Worm (Caenorhabditis elegans) whole organism, L3 larva: ENCODE data around the gene ugt-65.

ENCODE experiments used
- R02D3.7 ChIP-seq: fragments of 150-350 bp; optimal IDR thresholded peaks from 2 replicates; lab custom pipeline; 2014; ENCODE audit warnings: missing biosample characterization, missing genetic modification characterization
- ceh-16 ChIP-seq: sonication (generic microtip); optimal IDR thresholded peaks from 2 replicates; lab custom pipeline; 2017; ENCODE audit warnings: missing biosample characterization, missing genetic modification characterization
- ceh-9 ChIP-seq: sonication (generic microtip); optimal IDR thresholded peaks from 2 replicates; lab custom pipeline; 2018; ENCODE audit warnings: missing biosample characterization, missing genetic modification characterization
- elt-3 ChIP-seq, 3 experiments: fragments of 150-350 bp in 1 of 3; sonication (generic microtip) in 2 of 3; optimal IDR thresholded peaks; 2 replicates in 2 of 3; 4 replicates in 1 of 3; lab custom pipeline; 2014 to 2017; ENCODE audit warnings: missing biosample characterization in 3 of 3, missing genetic modification characterization in 3 of 3
- jun-1 ChIP-seq: fragments of 150-350 bp; optimal IDR thresholded peaks from 2 replicates; lab custom pipeline; 2014; ENCODE audit warnings: missing biosample characterization, missing genetic modification reagents, missing genetic modification characterization
- nhr-25 ChIP-seq: sonication (generic microtip); optimal IDR thresholded peaks from 2 replicates; lab custom pipeline; 2017; ENCODE audit warnings: missing biosample characterization, missing genetic modification characterization
- pha-4 ChIP-seq: fragments of 150-350 bp; optimal IDR thresholded peaks from 2 replicates; lab custom pipeline; 2014; ENCODE audit warnings: missing biosample characterization, missing genetic modification reagents, missing genetic modification characterization
- skn-1 ChIP-seq: fragments of 150-350 bp; optimal IDR thresholded peaks from 2 replicates; lab custom pipeline; 2014; ENCODE audit warnings: missing biosample characterization, missing genetic modification characterization
- unc-39 ChIP-seq: sonication (generic microtip); optimal IDR thresholded peaks from 4 replicates; lab custom pipeline; 2017; ENCODE audit warnings: missing biosample characterization, missing genetic modification characterization
- zag-1 ChIP-seq: fragments of 150-350 bp; optimal IDR thresholded peaks from 2 replicates; lab custom pipeline; 2014; ENCODE audit warnings: missing biosample characterization, missing genetic modification characterization

- TF ChIP-seq unc-39 (tag; lab: Kevin White, UChicago) (no peak), elt-3 (tag; optimal IDR thresholded peaks at IDR 0.05; lab: Kevin White, UChicago) (no peak), zag-1 (no peak), ceh-16 (tag; lab: Kevin White, UChicago) (no peak), jun-1 (tag; lab: Kevin White, UChicago) (no peak), R02D3.7 (tag; lab: Kevin White, UChicago) (no peak), nhr-25 (tag; lab: Kevin White, UChicago) (peak; percentile 89), skn-1 (tag; lab: Kevin White, UChicago) (no peak), pha-4 (no peak), ceh-9 (tag; lab: Kevin White, UChicago) (no peak)
These were observed 9.0 kb downstream of the ugt-65 start for ce11 chrIV:12429504-12429903.
